Worm (Caenorhabditis elegans): ENCODE data around the gene valv-1.

- TF ChIP-seq nhr-12 (tag; optimal IDR thresholded peaks at IDR 0.05) (no peak), pha-4 (tag; optimal IDR thresholded peaks at IDR 0.05) (no peak), blmp-1 (tag; optimal IDR thresholded peaks at IDR 0.05) (no peak), unc-62 (GFP tag; optimal IDR thresholded peaks at IDR 0.05) (no peak)
Observed at ce11 chrIV:7403422-7403821, 41.7 kb downstream of the valv-1 start.

Measured in whole organism, mixed stage, embryonic.